Fruit fly (Drosophila melanogaster) whole organism, embryonic: ENCODE measurements around the gene TotM.

ENCODE experiments used
- Aef1 ChIP-seq: fragments of 200-800 bp; sonication (Bioruptor generic); IDR thresholded peaks from 3 replicates; pipeline ENCODE4 v1.3.6; 2022; ENCODE audit warnings: missing biosample characterization, missing genetic modification characterization
- CG3847 ChIP-seq: fragments of 200-800 bp; sonication (Bioruptor generic); IDR thresholded peaks from 2 replicates; pipeline ENCODE4 v1.3.6; 2022; ENCODE audit warnings: missing biosample characterization, missing genetic modification characterization
- Rfx ChIP-seq: fragments of 200-800 bp; sonication (Bioruptor generic); IDR thresholded peaks from 2 replicates; pipeline ENCODE4 v1.3.6; 2022; ENCODE audit warnings: missing biosample characterization, missing genetic modification characterization
- pan ChIP-seq, 4 experiments: fragments of >200 bp in 3 of 4; fragments of 200-800 bp in 1 of 4; sonication (Bioruptor generic) in 1 of 4; optimal IDR thresholded peaks in 3 of 4; IDR thresholded peaks in 1 of 4; 2 replicates each; pipeline versions ENCODE4 v1.3.6 to Lab custom; 2017 to 2022; ENCODE audit warnings: missing biosample characterization in 2 of 4, missing genetic modification characterization in 2 of 4, mixed read lengths in 1 of 4
- tin ChIP-seq: fragments of 200-800 bp; sonication (Bioruptor generic); optimal IDR thresholded peaks from 3 replicates; lab custom pipeline; 2016; ENCODE audit warnings: missing biosample characterization, missing genetic modification characterization

- TF ChIP-seq Rfx (GFP tag; lab: Robert Waterston, UW) (no peak), pan (optimal IDR thresholded peaks at IDR 0.05; lab: Kevin White, UChicago) (no peak), pan (GFP tag; optimal IDR thresholded peaks at IDR 0.05 in 1 of 2, IDR thresholded peaks at IDR 0.05 in 1 of 2) (no peak), CG3847 (no peak), Aef1 (GFP tag; lab: Robert Waterston, UW) (no peak), tin (GFP tag; lab: Kevin White, UChicago) (no peak)
Observed at dm6 chr2L:5374216-5374615, 44.6 kb downstream of the TotM start.
